Worm (Caenorhabditis elegans) whole organism, L4 larva: Measurements from ENCODE around the gene set-20.
A peak's percentile ranks its signal among the peaks of the same experiment; 100 is the strongest.

Experiments
- D1046.2 ChIP-seq: fragments of 200-800 bp; sonication (Bioruptor generic); IDR thresholded peaks from 2 replicates; pipeline ENCODE4 v1.3.6; 2022; ENCODE audit warnings: missing genetic modification characterization, missing compliant biosample characterization
- F10B5.3 ChIP-seq: sonication (generic microtip); optimal IDR thresholded peaks from 2 replicates; lab custom pipeline; 2016; ENCODE audit warnings: mild to moderate bottlenecking, missing genetic modification characterization, missing compliant biosample characterization
- F37D6.2 ChIP-seq: sonication (generic microtip); optimal IDR thresholded peaks from 2 replicates; lab custom pipeline; 2016; ENCODE audit warnings: mild to moderate bottlenecking, missing genetic modification characterization, missing compliant biosample characterization
- F49E8.2 ChIP-seq: sonication (generic microtip); optimal IDR thresholded peaks from 2 replicates; lab custom pipeline; 2016; ENCODE audit warnings: missing compliant biosample characterization, mild to moderate bottlenecking, missing genetic modification characterization, borderline replicate concordance
- R02D3.7 ChIP-seq: fragments of 150-350 bp; sonication (generic microtip); optimal IDR thresholded peaks from 3 replicates; lab custom pipeline; 2014; ENCODE audit warnings: missing biosample characterization, missing genetic modification characterization
- T26A8.4 ChIP-seq: fragments of 200-800 bp; sonication (Bioruptor generic); IDR thresholded peaks from 2 replicates; pipeline ENCODE4 v1.3.6; 2022; ENCODE audit warnings: missing genetic modification characterization, missing compliant biosample characterization
- Y48G9A.11 ChIP-seq: fragments of 200-800 bp; sonication (Bioruptor generic); IDR thresholded peaks from 2 replicates; pipeline ENCODE4 v1.3.6; 2022; ENCODE audit warnings: missing genetic modification reagents, missing genetic modification characterization, missing compliant biosample characterization
- Y5F2A.4 ChIP-seq: fragments of 200-800 bp; sonication (Bioruptor generic); optimal IDR thresholded peaks from 2 replicates; lab custom pipeline; 2018; ENCODE audit warnings: mild to moderate bottlenecking, missing genetic modification characterization, missing compliant biosample characterization
- Y75B8A.6 ChIP-seq: fragments of 200-800 bp; sonication (Bioruptor generic); IDR thresholded peaks from 2 replicates; pipeline ENCODE4 v1.3.6; 2022; ENCODE audit warnings: missing genetic modification reagents, missing genetic modification characterization, missing compliant biosample characterization
- ZK337.2 ChIP-seq: fragments of 200-800 bp; sonication (Bioruptor generic); IDR thresholded peaks from 2 replicates; pipeline ENCODE4 v1.3.6; 2022; ENCODE audit warnings: missing genetic modification reagents, missing genetic modification characterization, missing compliant biosample characterization
- aha-1 ChIP-seq: fragments of 150-350 bp; peaks from one replicate; lab custom pipeline; 2014; ENCODE audit warnings: missing biosample characterization, missing genetic modification characterization
- aly-2 ChIP-seq: sonication (generic microtip); optimal IDR thresholded peaks from 2 replicates; lab custom pipeline; 2018; ENCODE audit warnings: missing biosample characterization, missing genetic modification characterization
- attf-4 ChIP-seq: sonication (generic microtip); optimal IDR thresholded peaks from 3 replicates; lab custom pipeline; 2017; ENCODE audit warnings: missing biosample characterization, missing genetic modification characterization
- ceh-28 ChIP-seq: fragments of 150-350 bp; optimal IDR thresholded peaks from 2 replicates; lab custom pipeline; 2014; ENCODE audit warnings: missing biosample characterization, missing genetic modification reagents, missing genetic modification characterization
- ceh-32 ChIP-seq: sonication (generic microtip); optimal IDR thresholded peaks from 2 replicates; lab custom pipeline; 2016; ENCODE audit warnings: mild to moderate bottlenecking, missing genetic modification characterization, missing compliant biosample characterization; ENCODE audit not compliant: poor library complexity
- ceh-62 ChIP-seq: sonication (generic microtip); optimal IDR thresholded peaks from 2 replicates; lab custom pipeline; 2017; ENCODE audit warnings: missing biosample characterization, missing genetic modification characterization
- ces-1 ChIP-seq: fragments of 150-350 bp; sonication (generic microtip); optimal IDR thresholded peaks from 4 replicates; lab custom pipeline; 2014; ENCODE audit warnings: missing biosample characterization, missing genetic modification reagents, missing genetic modification characterization
- cey-2 ChIP-seq: sonication (generic microtip); optimal IDR thresholded peaks from 3 replicates; lab custom pipeline; 2017; ENCODE audit warnings: missing genetic modification characterization, mild to moderate bottlenecking, missing compliant biosample characterization, antibody characterized with exemption, borderline replicate concordance; ENCODE audit not compliant: insufficient read depth
- daf-8 ChIP-seq: fragments of 200-800 bp; sonication (Bioruptor generic); IDR thresholded peaks from 2 replicates; pipeline ENCODE4 v1.3.6; 2022; ENCODE audit warnings: missing genetic modification characterization, missing compliant biosample characterization
- dmd-6 ChIP-seq: fragments of 200-800 bp; sonication (Bioruptor generic); IDR thresholded peaks from 2 replicates; pipeline ENCODE4 v1.3.6; 2022; ENCODE audit warnings: missing genetic modification reagents, missing genetic modification characterization, missing compliant biosample characterization
- egl-43 ChIP-seq: fragments of 200-800 bp; sonication (Bioruptor generic); IDR thresholded peaks from 2 replicates; pipeline ENCODE4 v1.3.6; 2022; ENCODE audit warnings: missing genetic modification reagents, missing genetic modification characterization, missing compliant biosample characterization
- fos-1 ChIP-seq: fragments of 150-350 bp; optimal IDR thresholded peaks from 2 replicates; lab custom pipeline; 2014; ENCODE audit warnings: missing biosample characterization, missing genetic modification characterization
- gei-8 ChIP-seq: fragments of 200-800 bp; sonication (Bioruptor generic); optimal IDR thresholded peaks from 2 replicates; lab custom pipeline; 2018; ENCODE audit warnings: mild to moderate bottlenecking, missing genetic modification characterization, missing compliant biosample characterization
- hif-1 ChIP-seq, 2 experiments: sonication (generic microtip); optimal IDR thresholded peaks; 2 replicates each; lab custom pipeline; 2016 to 2017; ENCODE audit warnings: missing compliant biosample characterization in 2 of 2, missing genetic modification characterization in 2 of 2, missing genetic modification reagents in 2 of 2, missing genotype in 2 of 2, mild to moderate bottlenecking in 1 of 2
- hlh-11 ChIP-seq: fragments of 200-800 bp; sonication (Bioruptor generic); optimal IDR thresholded peaks from 2 replicates; lab custom pipeline; 2018; ENCODE audit warnings: mild to moderate bottlenecking, missing genetic modification characterization, missing compliant biosample characterization
- lim-7 ChIP-seq: fragments of 200-800 bp; sonication (Bioruptor generic); IDR thresholded peaks from 2 replicates; pipeline ENCODE4 v1.3.6; 2022; ENCODE audit warnings: missing genetic modification characterization, missing compliant biosample characterization
- lin-1 ChIP-seq: fragments of 200-800 bp; sonication (Bioruptor generic); IDR thresholded peaks from 2 replicates; pipeline ENCODE4 v1.3.6; 2022; ENCODE audit warnings: missing genetic modification reagents, missing genetic modification characterization, missing compliant biosample characterization
- lin-38 ChIP-seq: fragments of 200-800 bp; sonication (Bioruptor generic); IDR thresholded peaks from 2 replicates; pipeline ENCODE4 v1.3.6; 2022; ENCODE audit warnings: missing genetic modification reagents, missing genetic modification characterization, missing compliant biosample characterization
- lin-39 ChIP-seq: fragments of 150-350 bp; optimal IDR thresholded peaks from 2 replicates; lab custom pipeline; 2014; ENCODE audit warnings: missing biosample characterization, missing genetic modification reagents, missing genetic modification characterization
- lir-3 ChIP-seq: sonication (generic microtip); optimal IDR thresholded peaks from 2 replicates; lab custom pipeline; 2016; ENCODE audit warnings: mild to moderate bottlenecking, missing genetic modification characterization, missing compliant biosample characterization
- lsy-2 ChIP-seq, 2 experiments: fragments of 150-350 bp in 1 of 2; sonication (generic microtip) in 1 of 2; optimal IDR thresholded peaks; 2 replicates each; lab custom pipeline; 2014 to 2017; ENCODE audit warnings: missing biosample characterization in 2 of 2, missing genetic modification characterization in 2 of 2
- mdl-1 ChIP-seq, 2 experiments: fragments of 150-350 bp in 1 of 2; sonication (generic microtip) in 1 of 2; optimal IDR thresholded peaks; 2 replicates each; lab custom pipeline; 2014 to 2017; ENCODE audit warnings: missing biosample characterization in 2 of 2, missing genetic modification characterization in 2 of 2
- mdt-29 ChIP-seq: fragments of 200-800 bp; sonication (Bioruptor generic); IDR thresholded peaks from 2 replicates; pipeline ENCODE4 v1.3.6; 2022; ENCODE audit warnings: missing genetic modification reagents, missing genetic modification characterization, missing compliant biosample characterization
- mes-2 ChIP-seq: sonication (generic microtip); optimal IDR thresholded peaks from 2 replicates; lab custom pipeline; 2016; ENCODE audit warnings: missing genotype, mild to moderate bottlenecking, missing genetic modification characterization, missing compliant biosample characterization; ENCODE audit not compliant: poor library complexity, severe bottlenecking
- mxl-2 ChIP-seq: fragments of 200-800 bp; sonication (Bioruptor generic); conservative IDR thresholded peaks from 2 replicates; pipeline ENCODE4 v1.3.6; 2022; ENCODE audit warnings: missing genetic modification reagents, missing genetic modification characterization, missing compliant biosample characterization
- nhr-10 ChIP-seq: fragments of 150-350 bp; optimal IDR thresholded peaks from 2 replicates; lab custom pipeline; 2014; ENCODE audit warnings: missing biosample characterization, missing genetic modification characterization
- nhr-102 ChIP-seq: sonication (generic microtip); optimal IDR thresholded peaks from 2 replicates; lab custom pipeline; 2016; ENCODE audit warnings: mild to moderate bottlenecking, missing genetic modification characterization, moderate library complexity, missing compliant biosample characterization
- nhr-11 ChIP-seq: fragments of 150-350 bp; optimal IDR thresholded peaks from 2 replicates; lab custom pipeline; 2014; ENCODE audit warnings: missing biosample characterization, missing genetic modification characterization
- nhr-28 ChIP-seq: fragments of 150-350 bp; optimal IDR thresholded peaks from 2 replicates; lab custom pipeline; 2014; ENCODE audit warnings: missing biosample characterization, missing genetic modification characterization
- nhr-42 ChIP-seq: fragments of 200-800 bp; sonication (Bioruptor generic); IDR thresholded peaks from 2 replicates; pipeline ENCODE4 v1.3.6; 2022; ENCODE audit warnings: missing genetic modification characterization, missing compliant biosample characterization
- nhr-48 ChIP-seq: sonication (generic microtip); optimal IDR thresholded peaks from 2 replicates; lab custom pipeline; 2016; ENCODE audit warnings: mild to moderate bottlenecking, missing genetic modification characterization, missing compliant biosample characterization
- nhr-6 ChIP-seq: fragments of 150-350 bp; optimal IDR thresholded peaks from 2 replicates; lab custom pipeline; 2014; ENCODE audit warnings: missing biosample characterization, missing genetic modification characterization
- rbr-2 ChIP-seq: sonication (generic microtip); optimal IDR thresholded peaks from 2 replicates; lab custom pipeline; 2016; ENCODE audit warnings: missing genotype, missing genetic modification characterization, missing compliant biosample characterization
- saeg-2 ChIP-seq: fragments of 200-800 bp; sonication (Bioruptor generic); IDR thresholded peaks from 2 replicates; pipeline ENCODE4 v1.3.6; 2022; ENCODE audit warnings: missing genetic modification reagents, missing genetic modification characterization, missing compliant biosample characterization
- sdz-12 ChIP-seq: fragments of 200-800 bp; sonication (Bioruptor generic); optimal IDR thresholded peaks from 2 replicates; lab custom pipeline; 2018; ENCODE audit warnings: mild to moderate bottlenecking, missing genetic modification characterization, missing compliant biosample characterization
- set-16 ChIP-seq: fragments of 200-800 bp; sonication (Bioruptor generic); IDR thresholded peaks from 2 replicates; pipeline ENCODE4 v1.3.6; 2022; ENCODE audit warnings: missing genetic modification reagents, missing genetic modification characterization, missing compliant biosample characterization
- skn-1 ChIP-seq: fragments of 150-350 bp; optimal IDR thresholded peaks from 2 replicates; lab custom pipeline; 2014; ENCODE audit warnings: missing biosample characterization, missing genetic modification characterization
- spr-1 ChIP-seq: sonication (generic microtip); optimal IDR thresholded peaks from 2 replicates; lab custom pipeline; 2016; ENCODE audit warnings: mild to moderate bottlenecking, missing genetic modification characterization, missing compliant biosample characterization
- spr-3 ChIP-seq: fragments of 200-800 bp; sonication (Bioruptor generic); optimal IDR thresholded peaks from 2 replicates; lab custom pipeline; 2018; ENCODE audit warnings: mild to moderate bottlenecking, missing genetic modification characterization, missing compliant biosample characterization
- tag-97 ChIP-seq: fragments of 200-800 bp; sonication (Bioruptor generic); IDR thresholded peaks from 2 replicates; pipeline ENCODE4 v1.3.6; 2022; ENCODE audit warnings: missing genetic modification characterization, missing compliant biosample characterization
- zag-1 ChIP-seq: fragments of 150-350 bp; optimal IDR thresholded peaks from 2 replicates; lab custom pipeline; 2014; ENCODE audit warnings: missing biosample characterization, missing genetic modification characterization
- zfp-3 ChIP-seq: fragments of 200-800 bp; sonication (Bioruptor generic); conservative IDR thresholded peaks from 2 replicates; pipeline ENCODE4 v1.3.6; 2022; ENCODE audit warnings: missing genetic modification reagents, missing genetic modification characterization, missing compliant biosample characterization

The set-20 gene

ce11 chrX:5696197-5696596 is 10.2 kb upstream of the set-20 start (continued):
- peak; percentile 90 for TF ChIP-seq dmd-6 (GFP tag; lab: Robert Waterston, UW)
- peak; percentile 24 for TF ChIP-seq nhr-11 (tag; lab: Kevin White, UChicago)
- no peak for TF ChIP-seq saeg-2 (GFP tag; lab: Robert Waterston, UW)
- TF ChIP-seq attf-4 (tag; lab: Kevin White, UChicago), result no peak
- TF ChIP-seq mes-2 (tag; lab: Kevin White, UChicago), result peak; percentile 38
- TF ChIP-seq ceh-28 (tag; lab: Kevin White, UChicago), result no peak
- TF ChIP-seq nhr-48 (tag; lab: Kevin White, UChicago), result peak; percentile 16
- TF ChIP-seq daf-8, result no peak
- TF ChIP-seq lsy-2 (tag; optimal IDR thresholded peaks at IDR 0.05; lab: Kevin White, UChicago), result peak; percentile 15 to 35
- no peak for TF ChIP-seq lin-38
- TF ChIP-seq Y5F2A.4 (GFP tag; lab: Kevin White, UChicago), result no peak
- no peak for TF ChIP-seq lin-39 (tag; lab: Kevin White, UChicago)
- TF ChIP-seq tag-97 (GFP tag; lab: Robert Waterston, UW), result no peak
- TF ChIP-seq gei-8 (GFP tag; lab: Kevin White, UChicago), result no peak
- no peak for TF ChIP-seq spr-3 (GFP tag; lab: Kevin White, UChicago)
- TF ChIP-seq fos-1 (tag; lab: Kevin White, UChicago), result no peak
- no peak for TF ChIP-seq F37D6.2 (tag; lab: Kevin White, UChicago)
- peak; percentile 35; the same call in 1 of the 2 replicates for TF ChIP-seq set-16 (GFP tag; lab: Robert Waterston, UW)
- no peak for TF ChIP-seq nhr-6 (tag; lab: Kevin White, UChicago)
- no peak for TF ChIP-seq spr-1 (tag; lab: Kevin White, UChicago)
- TF ChIP-seq aha-1 (tag; lab: Kevin White, UChicago), result peak; percentile 78
- no peak for TF ChIP-seq zag-1 (tag; lab: Kevin White, UChicago)
- TF ChIP-seq F10B5.3 (tag; lab: Kevin White, UChicago), result no peak
- peak; percentile 94 for TF ChIP-seq hlh-11 (tag; lab: Kevin White, UChicago)
- no peak for TF ChIP-seq lim-7 (GFP tag; lab: Robert Waterston, UW)
- TF ChIP-seq aly-2 (tag; lab: Kevin White, UChicago), result no peak
- no peak for TF ChIP-seq rbr-2 (tag; lab: Kevin White, UChicago)
- peak; percentile 72 for TF ChIP-seq mdt-29 (GFP tag; lab: Robert Waterston, UW)
- no peak for TF ChIP-seq ces-1 (GFP tag; lab: Kevin White, UChicago)
- TF ChIP-seq ceh-32, result no peak
- no peak for TF ChIP-seq sdz-12 (GFP tag; lab: Kevin White, UChicago)
- TF ChIP-seq nhr-102 (tag; lab: Kevin White, UChicago), result no peak
- peak; percentile 89 for TF ChIP-seq nhr-28 (tag; lab: Kevin White, UChicago)
- no peak for TF ChIP-seq Y75B8A.6 (GFP tag; lab: Robert Waterston, UW)
- no peak for TF ChIP-seq ZK337.2
- no peak for TF ChIP-seq cey-2
- TF ChIP-seq nhr-42, result 0 out of 2 replicates have a peak, but pooled peaks have one; percentile 53
- no peak for TF ChIP-seq zfp-3 (GFP tag; lab: Robert Waterston, UW)
- no peak for TF ChIP-seq ceh-62 (tag; lab: Kevin White, UChicago)
- TF ChIP-seq egl-43 (GFP tag; lab: Robert Waterston, UW), result no peak
- no peak for TF ChIP-seq lir-3 (tag; lab: Kevin White, UChicago)
- TF ChIP-seq F49E8.2, result no peak
- no peak for TF ChIP-seq mxl-2
- TF ChIP-seq skn-1 (tag; lab: Kevin White, UChicago), result no peak
- no peak for TF ChIP-seq Y48G9A.11
- no peak for TF ChIP-seq D1046.2 (GFP tag; lab: Robert Waterston, UW)
- no peak for TF ChIP-seq hif-1 (tag; optimal IDR thresholded peaks at IDR 0.05; lab: Kevin White, UChicago)
- TF ChIP-seq lin-1 (GFP tag; lab: Robert Waterston, UW), result peak; percentile 35; the same call in 1 of the 2 replicates
- TF ChIP-seq R02D3.7 (tag; lab: Kevin White, UChicago), result no peak
- TF ChIP-seq T26A8.4 (GFP tag; lab: Robert Waterston, UW), result 0 out of 2 replicates have a peak, but pooled peaks have one; percentile 18
- TF ChIP-seq nhr-10 (tag; lab: Kevin White, UChicago), result peak; percentile 53
- TF ChIP-seq mdl-1 (tag; optimal IDR thresholded peaks at IDR 0.05; lab: Kevin White, UChicago), result peak in 1 of 2 experiments; percentile 75
